Fruit fly (Drosophila melanogaster) whole organism, embryonic: ENCODE data around the gene Ppm1.
A peak's percentile ranks its signal among the peaks of the same experiment; 100 is the strongest.

Source experiments
- ATbp ChIP-seq: fragments of 200-800 bp; sonication (Bioruptor generic); optimal IDR thresholded peaks from 2 replicates; lab custom pipeline; 2017; ENCODE audit warnings: missing biosample characterization, mild to moderate bottlenecking, missing genetic modification characterization, missing genetic modification reagents
- Aef1 ChIP-seq: fragments of 200-800 bp; sonication (Bioruptor generic); IDR thresholded peaks from 3 replicates; pipeline ENCODE4 v1.3.6; 2022; ENCODE audit warnings: missing biosample characterization, missing genetic modification characterization
- Atf6 ChIP-seq: fragments of 200-800 bp; sonication (Bioruptor generic); IDR thresholded peaks from 2 replicates; pipeline ENCODE4 v1.3.6; 2022; ENCODE audit warnings: missing biosample characterization, missing genetic modification characterization
- Awh ChIP-seq: fragments of 200-800 bp; sonication (Bioruptor generic); IDR thresholded peaks from 2 replicates; pipeline ENCODE4, ENCODE4 v1.3.6; 2022; ENCODE audit warnings: missing biosample characterization, missing genetic modification characterization
- BtbVII ChIP-seq: fragments of 200-800 bp; sonication (Bioruptor generic); optimal IDR thresholded peaks from 3 replicates; lab custom pipeline; 2017; ENCODE audit warnings: missing biosample characterization, mild to moderate bottlenecking, missing genetic modification characterization
- CG10209 ChIP-seq: fragments of 200-800 bp; sonication (Bioruptor generic); optimal IDR thresholded peaks from 3 replicates; lab custom pipeline; 2017; ENCODE audit warnings: missing biosample characterization, mild to moderate bottlenecking, missing genetic modification characterization, missing genetic modification reagents
- CG10274 ChIP-seq: fragments of 200-800 bp; sonication (Bioruptor generic); optimal IDR thresholded peaks from 3 replicates; lab custom pipeline; 2017; ENCODE audit warnings: missing biosample characterization, mild to moderate bottlenecking, missing genetic modification characterization
- CG11723 ChIP-seq: fragments of 200-800 bp; sonication (Bioruptor generic); optimal IDR thresholded peaks from 2 replicates; lab custom pipeline; 2017; ENCODE audit warnings: missing biosample characterization, mild to moderate bottlenecking, missing genetic modification characterization
- CG13287 ChIP-seq: fragments of 200-800 bp; sonication (Bioruptor generic); IDR thresholded peaks from 2 replicates; pipeline ENCODE4 v1.3.6; 2022; ENCODE audit warnings: missing biosample characterization, missing genetic modification characterization; ENCODE audit not compliant: partially characterized antibody
- CG14050 ChIP-seq: fragments of 200-800 bp; sonication (Bioruptor generic); IDR thresholded peaks from 3 replicates; pipeline ENCODE4 v1.3.6; 2022; ENCODE audit warnings: missing biosample characterization, missing genetic modification characterization
- CG1603 ChIP-seq: fragments of 200-800 bp; sonication (Bioruptor generic); optimal IDR thresholded peaks from 2 replicates; lab custom pipeline; 2019; ENCODE audit warnings: missing biosample characterization, mild to moderate bottlenecking, missing genetic modification characterization, moderate library complexity
- CG1792 ChIP-seq: fragments of 200-800 bp; sonication (Bioruptor generic); optimal IDR thresholded peaks from 2 replicates; lab custom pipeline; 2016; ENCODE audit warnings: missing biosample characterization, missing genetic modification characterization
- CG2875 ChIP-seq: fragments of 200-800 bp; sonication (Bioruptor generic); optimal IDR thresholded peaks from 2 replicates; lab custom pipeline; 2017; ENCODE audit warnings: missing biosample characterization, mild to moderate bottlenecking, missing genetic modification characterization, missing genetic modification reagents
- CG31441 ChIP-seq: fragments of 200-800 bp; sonication (Bioruptor generic); IDR thresholded peaks from 2 replicates; pipeline ENCODE4 v1.3.6; 2022; ENCODE audit warnings: missing biosample characterization, missing genetic modification characterization
- CG32767 ChIP-seq: fragments of 200-800 bp; sonication (Bioruptor generic); IDR thresholded peaks from 2 replicates; pipeline ENCODE4 v1.3.6; 2022; ENCODE audit warnings: missing biosample characterization, missing genetic modification characterization
- CG3838 ChIP-seq: fragments of 200-800 bp; sonication (Bioruptor generic); optimal IDR thresholded peaks from 3 replicates; lab custom pipeline; 2016; ENCODE audit warnings: missing biosample characterization, missing genetic modification characterization
- CG4404 ChIP-seq: fragments of 200-800 bp; sonication (Bioruptor generic); IDR thresholded peaks from 2 replicates; pipeline ENCODE4 v1.3.6; 2022; ENCODE audit warnings: missing biosample characterization, missing genetic modification characterization
- CG6175 ChIP-seq: fragments of 200-800 bp; sonication (Bioruptor generic); IDR thresholded peaks from 3 replicates; pipeline ENCODE4 v1.3.6; 2022; ENCODE audit warnings: missing biosample characterization, missing genetic modification characterization
- CG7556 ChIP-seq: fragments of 200-800 bp; sonication (Bioruptor generic); optimal IDR thresholded peaks from 2 replicates; lab custom pipeline; 2017; ENCODE audit warnings: missing biosample characterization, mild to moderate bottlenecking, missing genetic modification characterization
- CG8359 ChIP-seq: fragments of 200-800 bp; sonication (Bioruptor generic); optimal IDR thresholded peaks from 2 replicates; lab custom pipeline; 2017; ENCODE audit warnings: missing biosample characterization, mild to moderate bottlenecking, missing genetic modification characterization, borderline replicate concordance
- CG9727 ChIP-seq: fragments of 200-800 bp; sonication (Bioruptor generic); optimal IDR thresholded peaks from 3 replicates; lab custom pipeline; 2017; ENCODE audit warnings: missing biosample characterization, mild to moderate bottlenecking, missing genetic modification characterization
- CHES-1-like ChIP-seq: fragments of 200-800 bp; sonication (Bioruptor generic); optimal IDR thresholded peaks from 2 replicates; lab custom pipeline; 2016; ENCODE audit warnings: missing biosample characterization, missing genetic modification characterization
- CTCF ChIP-seq: fragments of 200-800 bp; sonication (Bioruptor generic); optimal IDR thresholded peaks from 2 replicates; lab custom pipeline; 2017; ENCODE audit warnings: missing biosample characterization, mild to moderate bottlenecking, missing genetic modification characterization, moderate library complexity
- Dbx ChIP-seq: fragments of 200-800 bp; sonication (Bioruptor generic); IDR thresholded peaks from 3 replicates; pipeline ENCODE4 v1.3.6; 2022; ENCODE audit warnings: missing biosample characterization, missing genetic modification characterization
- Drgx ChIP-seq: fragments of 200-800 bp; sonication (Bioruptor generic); IDR thresholded peaks from 2 replicates; pipeline ENCODE4 v1.3.6; 2022; ENCODE audit warnings: missing biosample characterization, missing genetic modification characterization
- Fer1 ChIP-seq: fragments of 200-800 bp; sonication (Bioruptor generic); optimal IDR thresholded peaks from 2 replicates; lab custom pipeline; 2017; ENCODE audit warnings: missing biosample characterization, mild to moderate bottlenecking, missing genetic modification characterization
- Fer3 ChIP-seq: fragments of 200-800 bp; sonication (Bioruptor generic); optimal IDR thresholded peaks from 2 replicates; lab custom pipeline; 2018; ENCODE audit warnings: missing biosample characterization, mild to moderate bottlenecking, missing genetic modification characterization, moderate library complexity
- Lpt ChIP-seq: fragments of >200 bp; optimal IDR thresholded peaks from 2 replicates; lab custom pipeline; 2018; ENCODE audit warnings: missing biosample characterization, missing genetic modification characterization
- NFAT ChIP-seq: fragments of 200-800 bp; sonication (Bioruptor generic); IDR thresholded peaks from 2 replicates; pipeline ENCODE4 v1.3.6; 2022; ENCODE audit warnings: missing biosample characterization, missing genetic modification characterization
- Nf-YC ChIP-seq: fragments of 200-800 bp; optimal IDR thresholded peaks from 3 replicates; lab custom pipeline; 2019; ENCODE audit warnings: missing biosample characterization, mild to moderate bottlenecking, missing genetic modification characterization, moderate library complexity
- Rfx ChIP-seq: fragments of 200-800 bp; sonication (Bioruptor generic); IDR thresholded peaks from 2 replicates; pipeline ENCODE4 v1.3.6; 2022; ENCODE audit warnings: missing biosample characterization, missing genetic modification characterization
- ac ChIP-seq: fragments of 200-800 bp; sonication (Bioruptor generic); optimal IDR thresholded peaks from 3 replicates; lab custom pipeline; 2017; ENCODE audit warnings: missing biosample characterization, mild to moderate bottlenecking, missing genetic modification characterization
- al ChIP-seq: fragments of 200-800 bp; sonication (Bioruptor generic); IDR thresholded peaks from 2 replicates; pipeline ENCODE4 v1.3.6; 2022; ENCODE audit warnings: missing biosample characterization, missing genetic modification characterization
- ara ChIP-seq: fragments of 200-800 bp; sonication (Bioruptor generic); IDR thresholded peaks from 2 replicates; pipeline ENCODE4 v1.3.6; 2022; ENCODE audit warnings: missing biosample characterization, missing genetic modification characterization
- bsh ChIP-seq, 2 experiments: fragments of 200-800 bp; sonication (Bioruptor generic); optimal IDR thresholded peaks; 2 replicates each; lab custom pipeline; 2017 to 2018; ENCODE audit warnings: mild to moderate bottlenecking in 2 of 2, missing biosample characterization in 2 of 2, missing genetic modification characterization in 2 of 2, moderate library complexity in 1 of 2
- da ChIP-seq: fragments of 200-800 bp; sonication (Bioruptor generic); optimal IDR thresholded peaks from 2 replicates; lab custom pipeline; 2016; ENCODE audit warnings: missing biosample characterization, missing genetic modification characterization
- dmrt99B ChIP-seq: fragments of 200-800 bp; sonication (Bioruptor generic); optimal IDR thresholded peaks from 2 replicates; lab custom pipeline; 2018; ENCODE audit warnings: missing biosample characterization, mild to moderate bottlenecking, missing genetic modification characterization, moderate library complexity
- dysf ChIP-seq: fragments of 200-800 bp; sonication (Bioruptor generic); IDR thresholded peaks from 3 replicates; pipeline ENCODE4 v1.3.6; 2022; ENCODE audit warnings: missing biosample characterization, missing genetic modification characterization
- gcm2 ChIP-seq: fragments of 200-800 bp; sonication (Bioruptor generic); optimal IDR thresholded peaks from 2 replicates; lab custom pipeline; 2016; ENCODE audit warnings: missing biosample characterization, missing genetic modification characterization
- her ChIP-seq: fragments of 200-800 bp; sonication (Bioruptor generic); optimal IDR thresholded peaks from 2 replicates; lab custom pipeline; 2016; ENCODE audit warnings: missing biosample characterization, missing genetic modification characterization
- kah ChIP-seq: fragments of 200-800 bp; sonication (Bioruptor generic); optimal IDR thresholded peaks from 2 replicates; lab custom pipeline; 2018; ENCODE audit warnings: missing biosample characterization, mild to moderate bottlenecking, missing genetic modification characterization
- klu ChIP-seq: fragments of 200-800 bp; sonication (Bioruptor generic); IDR thresholded peaks from 2 replicates; pipeline ENCODE4 v1.3.6; 2022; ENCODE audit warnings: missing biosample characterization, missing genetic modification characterization
- pan ChIP-seq, 4 experiments: fragments of >200 bp in 3 of 4; fragments of 200-800 bp in 1 of 4; sonication (Bioruptor generic) in 1 of 4; optimal IDR thresholded peaks in 3 of 4; IDR thresholded peaks in 1 of 4; 2 replicates each; pipeline versions ENCODE4 v1.3.6 to Lab custom; 2017 to 2022; ENCODE audit warnings: missing biosample characterization in 2 of 4, missing genetic modification characterization in 2 of 4, mixed read lengths in 1 of 4
- pho ChIP-seq: fragments of 200-800 bp; sonication (Bioruptor generic); optimal IDR thresholded peaks from 2 replicates; lab custom pipeline; 2016; ENCODE audit warnings: missing biosample characterization, missing genetic modification characterization
- pnt ChIP-seq: fragments of 200-800 bp; sonication (Bioruptor generic); optimal IDR thresholded peaks from 3 replicates; lab custom pipeline; 2016; ENCODE audit warnings: missing biosample characterization, missing genetic modification characterization
- pum ChIP-seq: fragments of 200-800 bp; sonication (Bioruptor generic); optimal IDR thresholded peaks from 2 replicates; lab custom pipeline; 2016; ENCODE audit warnings: missing biosample characterization, missing genetic modification characterization
- repo ChIP-seq: fragments of 200-800 bp; sonication (Bioruptor generic); optimal IDR thresholded peaks from 2 replicates; lab custom pipeline; 2016; ENCODE audit warnings: missing biosample characterization, missing genetic modification characterization
- tin ChIP-seq: fragments of 200-800 bp; sonication (Bioruptor generic); optimal IDR thresholded peaks from 3 replicates; lab custom pipeline; 2016; ENCODE audit warnings: missing biosample characterization, missing genetic modification characterization
- ttk ChIP-seq: fragments of 200-800 bp; sonication (Bioruptor generic); IDR thresholded peaks from 2 replicates; pipeline ENCODE4 v2.1.2; 2022; ENCODE audit warnings: missing biosample characterization, missing genetic modification characterization
- vvl ChIP-seq: fragments of 200-800 bp; sonication (Bioruptor generic); IDR thresholded peaks from 2 replicates; pipeline ENCODE4 v1.3.6; 2022; ENCODE audit warnings: missing biosample characterization, missing genetic modification characterization
- wor ChIP-seq: fragments of 200-800 bp; sonication (Bioruptor generic); IDR thresholded peaks from 2 replicates; pipeline ENCODE4 v1.3.6; 2022; ENCODE audit warnings: missing biosample characterization, missing genetic modification characterization

Gene Ppm1

DNA sequence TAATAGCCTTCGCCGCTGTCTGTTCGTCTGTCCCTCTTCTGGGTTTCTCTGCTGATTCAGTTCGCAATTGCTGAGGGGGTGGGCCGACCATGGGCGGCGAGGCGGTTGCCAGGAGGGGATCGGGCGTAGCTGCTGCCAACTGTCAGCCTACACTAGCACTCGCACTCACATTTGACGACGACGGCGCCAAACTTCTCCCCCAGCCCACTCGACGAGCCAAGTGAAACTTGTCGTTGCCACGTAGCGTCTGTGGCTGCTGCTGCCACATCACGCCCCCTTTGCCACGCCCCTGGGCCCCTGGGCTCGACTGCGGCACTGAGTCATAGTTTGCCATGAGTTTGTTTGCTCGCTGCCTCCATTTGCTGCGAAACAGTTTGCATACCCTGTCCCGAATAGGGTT lies 23.8 kb upstream of the Ppm1 start (continued):
- peak; percentile 62 for TF ChIP-seq ara (GFP tag; lab: Robert Waterston, UW)
- TF ChIP-seq CG9727 (GFP tag; lab: Kevin White, UChicago), result no peak
- peak; percentile 82 for TF ChIP-seq CG6175
- TF ChIP-seq Atf6 (GFP tag; lab: Robert Waterston, UW), result peak; percentile 81
- peak; percentile 40; the same call in 1 of the 2 replicates for TF ChIP-seq klu (GFP tag; lab: Robert Waterston, UW)
- no peak for TF ChIP-seq kah (GFP tag; lab: Kevin White, UChicago)
- peak; percentile 10 for TF ChIP-seq ATbp
- TF ChIP-seq Drgx, result peak; percentile 84
- TF ChIP-seq NFAT (GFP tag; lab: Robert Waterston, UW), result peak; percentile 46; the same call in 1 of the 2 replicates
- TF ChIP-seq CG2875 (GFP tag; lab: Kevin White, UChicago), result no peak
- no peak for TF ChIP-seq CG8359 (GFP tag; lab: Kevin White, UChicago)
- peak; percentile 18 for TF ChIP-seq dmrt99B (tag; lab: Kevin White, UChicago)
- TF ChIP-seq Fer3 (tag; lab: Kevin White, UChicago), result peak; percentile 37
- TF ChIP-seq CG3838, result no peak
- peak; percentile 29; the same call in 1 of the 2 replicates for TF ChIP-seq CG31441 (GFP tag; lab: Robert Waterston, UW)
- TF ChIP-seq CG10209, result no peak
- 0 out of 2 replicates have a peak, but pooled peaks have one; percentile 8 for TF ChIP-seq CG13287 (GFP tag; lab: Robert Waterston, UW)
- TF ChIP-seq CG14050 (GFP tag; lab: Robert Waterston, UW), result peak; percentile 39; the same call in 1 of the 3 replicates
- peak; percentile 27 for TF ChIP-seq Nf-YC
- no peak for TF ChIP-seq pan (optimal IDR thresholded peaks at IDR 0.05; lab: Kevin White, UChicago)
- TF ChIP-seq pan (GFP tag; optimal IDR thresholded peaks at IDR 0.05 in 1 of 2, IDR thresholded peaks at IDR 0.05 in 1 of 2), result peak in 1 of 2 experiments; percentile 65
- peak; percentile 80 for TF ChIP-seq Dbx
- peak; percentile 50 for TF ChIP-seq CG7556 (GFP tag; lab: Kevin White, UChicago)
- TF ChIP-seq da (GFP tag; lab: Kevin White, UChicago), result no peak
- TF ChIP-seq Rfx (GFP tag; lab: Robert Waterston, UW), result peak; percentile 90
- TF ChIP-seq Aef1 (GFP tag; lab: Robert Waterston, UW), result 0 out of 3 replicates have a peak, but pooled peaks have one; percentile 28
- no peak for TF ChIP-seq gcm2
- TF ChIP-seq CTCF, result no peak
- peak; percentile 10 for TF ChIP-seq pum (GFP tag; lab: Kevin White, UChicago)
- TF ChIP-seq wor (GFP tag; lab: Robert Waterston, UW), result peak; percentile 29; the same call in 1 of the 2 replicates
- TF ChIP-seq al (GFP tag; lab: Robert Waterston, UW), result peak; percentile 79
- TF ChIP-seq CG10274 (GFP tag; lab: Kevin White, UChicago), result peak; percentile 36
- peak; percentile 65 for TF ChIP-seq CG4404 (GFP tag; lab: Robert Waterston, UW)
- TF ChIP-seq repo, result peak; percentile 27
- no peak; the same call in 1 of the 2 replicates for TF ChIP-seq CG32767 (GFP tag; lab: Robert Waterston, UW)
- TF ChIP-seq CG1603, result peak; percentile 54
- peak; percentile 2 for TF ChIP-seq pnt (GFP tag; lab: Kevin White, UChicago)
- TF ChIP-seq ttk (GFP tag; lab: Robert Waterston, UW), result peak; percentile 7; the same call in 1 of the 2 replicates
- TF ChIP-seq ac (GFP tag; lab: Kevin White, UChicago), result no peak
- TF ChIP-seq her (GFP tag; lab: Kevin White, UChicago), result peak; percentile 57
- TF ChIP-seq CG1792 (GFP tag; lab: Kevin White, UChicago), result no peak
- peak; percentile 51; the same call in 1 of the 2 replicates for TF ChIP-seq vvl (GFP tag; lab: Robert Waterston, UW)
- TF ChIP-seq CHES-1-like (GFP tag; lab: Kevin White, UChicago), result peak; percentile 22
- TF ChIP-seq Lpt (GFP tag; lab: Kevin White, UChicago), result no peak
- 0 out of 2 replicates have a peak, but pooled peaks have one; percentile 21 for TF ChIP-seq Awh (GFP tag; lab: Robert Waterston, UW)
- TF ChIP-seq pho (GFP tag; lab: Kevin White, UChicago), result peak; percentile 47
- TF ChIP-seq bsh (GFP tag; optimal IDR thresholded peaks at IDR 0.05; lab: Kevin White, UChicago), result peak; percentile 2 to 55
- TF ChIP-seq dysf, result peak; percentile 81
- peak; percentile 9 for TF ChIP-seq CG11723 (GFP tag; lab: Kevin White, UChicago)
- TF ChIP-seq BtbVII (GFP tag; lab: Kevin White, UChicago), result peak; percentile 28
- peak; percentile 21 for TF ChIP-seq tin (GFP tag; lab: Kevin White, UChicago)
- TF ChIP-seq Fer1 (GFP tag; lab: Kevin White, UChicago), result peak; percentile 60
